Fruit fly (Drosophila melanogaster): ENCODE results near the gene fau.
A peak's percentile ranks its signal among the peaks of the same experiment; 100 is the strongest.

The fau gene

dm6 chr3R:10788186-10788585 lies 11.0 kb upstream of the fau start, which contains the start of the genes Art1 and Mcm5:
Gene Art1, minus strand, starts transcription at chr3R:10788226.
Gene Mcm5, plus strand, starts transcription at chr3R:10788524.
- no peak for TF ChIP-seq CG11294 (GFP tag; IDR thresholded peaks at IDR 0.05)
- no peak for TF ChIP-seq acj6 (GFP tag; optimal IDR thresholded peaks at IDR 0.05)
- TF ChIP-seq Ets21C (GFP tag; optimal IDR thresholded peaks at IDR 0.05) = peak; percentile 40
- TF ChIP-seq Hr39 (GFP tag; optimal IDR thresholded peaks at IDR 0.05) = peak; percentile 53
- TF ChIP-seq CG3032 (tag; optimal IDR thresholded peaks at IDR 0.05) = peak; percentile 48
- TF ChIP-seq CG10669 (GFP tag; optimal IDR thresholded peaks at IDR 0.05) = no peak
- TF ChIP-seq CG10631 (GFP tag; optimal IDR thresholded peaks at IDR 0.05) = peak; percentile 50
- no peak for TF ChIP-seq Eip78C (GFP tag)
- TF ChIP-seq CG34406 (GFP tag; optimal IDR thresholded peaks at IDR 0.05) = no peak
- TF ChIP-seq lz (GFP tag; optimal IDR thresholded peaks at IDR 0.05) = peak; percentile 53
- TF ChIP-seq CG6276 (GFP tag; optimal IDR thresholded peaks at IDR 0.05) = no peak
- TF ChIP-seq CG6163 (GFP tag; IDR thresholded peaks at IDR 0.05) = no peak
- no peak for TF ChIP-seq dsx (GFP tag; optimal IDR thresholded peaks at IDR 0.05; ENCODE audit: poor library complexity, severe bottlenecking)
- peak; percentile 46 for TF ChIP-seq cyc (GFP tag; optimal IDR thresholded peaks at IDR 0.05)
- TF ChIP-seq Sox14 (GFP tag; optimal IDR thresholded peaks at IDR 0.05) = peak; percentile 72
- TF ChIP-seq pdm3 (GFP tag; optimal IDR thresholded peaks at IDR 0.05) = peak; percentile 20
- peak; percentile 49 for TF ChIP-seq topi (GFP tag; optimal IDR thresholded peaks at IDR 0.05)
- TF ChIP-seq CG31627 (GFP tag; optimal IDR thresholded peaks at IDR 0.05) = peak; percentile 60
- TF ChIP-seq CG8632 (GFP tag; optimal IDR thresholded peaks at IDR 0.05) = peak; percentile 14
- peak; percentile 58 for TF ChIP-seq esn (GFP tag; optimal IDR thresholded peaks at IDR 0.05)
- no peak for TF ChIP-seq Hr38 (GFP tag; optimal IDR thresholded peaks at IDR 0.05)
- TF ChIP-seq Hr4 (GFP tag; optimal IDR thresholded peaks at IDR 0.05) = peak; percentile 2
- no peak for TF ChIP-seq CG15336 (GFP tag; IDR thresholded peaks at IDR 0.05)
- TF ChIP-seq achi (GFP tag; optimal IDR thresholded peaks at IDR 0.05) = no peak
- TF ChIP-seq Sox15 (GFP tag; optimal IDR thresholded peaks at IDR 0.05) = no peak

DNA sequence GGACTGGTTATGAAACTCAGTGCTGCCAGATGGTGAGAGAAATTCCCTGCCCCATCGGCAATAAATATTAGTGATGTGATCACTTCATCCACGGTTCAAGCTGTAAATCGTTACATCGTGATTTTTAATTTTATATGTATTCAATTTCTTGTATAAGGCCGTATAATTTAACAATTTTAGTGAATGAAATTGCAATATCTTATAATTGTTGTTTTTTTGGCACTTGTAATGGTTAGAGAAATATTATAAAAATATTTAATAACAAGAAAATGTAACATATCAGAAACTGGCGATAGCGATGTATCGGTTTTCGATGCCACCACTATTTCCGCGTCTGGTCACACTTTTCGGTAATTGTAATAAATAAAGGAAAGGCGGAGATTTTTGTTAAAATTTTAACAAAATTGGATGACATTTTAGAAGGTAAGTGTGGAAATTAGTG lies 6.9 kb upstream of the fau start, which contains the start of the genes mRpL37 and Rbp1:
Gene mRpL37, minus strand, starts transcription at position 35 of the 442 bp plus-strand sequence.
Gene Rbp1, plus strand, starts transcription at position 326 of the 442 bp plus-strand sequence.
- TF ChIP-seq Sox15 (GFP tag; optimal IDR thresholded peaks at IDR 0.05) (peak; percentile 67), lz (GFP tag; optimal IDR thresholded peaks at IDR 0.05) (peak; percentile 77), svp (GFP tag) (no peak), CG8319 (GFP tag; optimal IDR thresholded peaks at IDR 0.05) (no peak), net (GFP tag; optimal IDR thresholded peaks at IDR 0.05) (no peak), dsx (GFP tag; optimal IDR thresholded peaks at IDR 0.05; ENCODE audit: poor library complexity, severe bottlenecking) (no peak), CG11294 (GFP tag; IDR thresholded peaks at IDR 0.05) (peak; percentile 44; the same call in 1 of the 2 replicates), CG34406 (GFP tag; optimal IDR thresholded peaks at IDR 0.05) (no peak), fkh (GFP tag; optimal IDR thresholded peaks at IDR 0.05) (no peak), Hr39 (GFP tag; optimal IDR thresholded peaks at IDR 0.05) (peak; percentile 72), pdm3 (GFP tag; optimal IDR thresholded peaks at IDR 0.05) (peak; percentile 70), esn (GFP tag; optimal IDR thresholded peaks at IDR 0.05) (peak; percentile 73), Smox (GFP tag; optimal IDR thresholded peaks at IDR 0.05) (peak; percentile 70), CG6792 (GFP tag; optimal IDR thresholded peaks at IDR 0.05) (peak; percentile 52), Ets21C (GFP tag; optimal IDR thresholded peaks at IDR 0.05) (peak; percentile 62), CG1621 (tag; optimal IDR thresholded peaks at IDR 0.05) (no peak), Blimp-1 (GFP tag; optimal IDR thresholded peaks at IDR 0.05) (peak; percentile 26), fd85E (GFP tag; optimal IDR thresholded peaks at IDR 0.05) (no peak), dac (GFP tag; optimal IDR thresholded peaks at IDR 0.05) (no peak), CG3032 (tag; optimal IDR thresholded peaks at IDR 0.05) (peak; percentile 89), CG31627 (GFP tag; optimal IDR thresholded peaks at IDR 0.05) (peak; percentile 77), Sox102F (GFP tag; optimal IDR thresholded peaks at IDR 0.05) (no peak), CG9139 (GFP tag; optimal IDR thresholded peaks at IDR 0.05) (no peak), Hr38 (GFP tag; optimal IDR thresholded peaks at IDR 0.05) (no peak), eg (GFP tag; IDR thresholded peaks at IDR 0.05) (no peak), achi (GFP tag; optimal IDR thresholded peaks at IDR 0.05) (no peak), Lpt (GFP tag; optimal IDR thresholded peaks at IDR 0.05) (peak; percentile 20), Ets96B (tag; optimal IDR thresholded peaks at IDR 0.05) (peak; percentile 82), CG8632 (GFP tag; optimal IDR thresholded peaks at IDR 0.05) (peak; percentile 52), CG6276 (GFP tag; optimal IDR thresholded peaks at IDR 0.05) (no peak), Eip93F (GFP tag; optimal IDR thresholded peaks at IDR 0.05) (no peak), Sox14 (GFP tag; optimal IDR thresholded peaks at IDR 0.05) (peak; percentile 65), spab (GFP tag; optimal IDR thresholded peaks at IDR 0.05) (no peak), CG32006 (GFP tag; optimal IDR thresholded peaks at IDR 0.05) (no peak), Gug (GFP tag; IDR thresholded peaks at IDR 0.05) (peak; percentile 16; the same call in 1 of the 2 replicates), CG11762 (GFP tag; optimal IDR thresholded peaks at IDR 0.05; ENCODE audit: insufficient read depth) (peak; percentile 36), CG4318 (GFP tag; optimal IDR thresholded peaks at IDR 0.05) (peak; percentile 58), OdsH (GFP tag; optimal IDR thresholded peaks at IDR 0.05) (peak; percentile 74), fd59A (GFP tag; optimal IDR thresholded peaks at IDR 0.05) (peak; percentile 13), CG10669 (GFP tag; optimal IDR thresholded peaks at IDR 0.05) (no peak)
